Fruit fly (Drosophila melanogaster) whole organism, embryonic: ENCODE results near the gene CG32102.

Experiments used
- Adf1 ChIP-seq: fragments of 200-800 bp; sonication (Bioruptor generic); IDR thresholded peaks from 2 replicates; pipeline ENCODE4 v1.3.6; 2022; ENCODE audit warnings: missing biosample characterization, missing genetic modification characterization
- Aef1 ChIP-seq: fragments of 200-800 bp; sonication (Bioruptor generic); IDR thresholded peaks from 3 replicates; pipeline ENCODE4 v1.3.6; 2022; ENCODE audit warnings: missing biosample characterization, missing genetic modification characterization
- Antp ChIP-seq: fragments of 200-800 bp; sonication (Bioruptor generic); optimal IDR thresholded peaks from 3 replicates; lab custom pipeline; 2016; ENCODE audit warnings: missing biosample characterization, missing genetic modification characterization
- Atf-2 ChIP-seq: fragments of 200-800 bp; sonication (Bioruptor generic); optimal IDR thresholded peaks from 2 replicates; lab custom pipeline; 2016; ENCODE audit warnings: missing biosample characterization, missing genetic modification characterization
- Awh ChIP-seq: fragments of 200-800 bp; sonication (Bioruptor generic); IDR thresholded peaks from 2 replicates; pipeline ENCODE4, ENCODE4 v1.3.6; 2022; ENCODE audit warnings: missing biosample characterization, missing genetic modification characterization
- CG10209 ChIP-seq: fragments of 200-800 bp; sonication (Bioruptor generic); optimal IDR thresholded peaks from 3 replicates; lab custom pipeline; 2017; ENCODE audit warnings: missing biosample characterization, mild to moderate bottlenecking, missing genetic modification characterization, missing genetic modification reagents
- CG1024 ChIP-seq: fragments of 200-800 bp; sonication (Bioruptor generic); IDR thresholded peaks from 2 replicates; pipeline ENCODE4 v1.3.6; 2022; ENCODE audit warnings: missing biosample characterization, missing genetic modification characterization
- CG10267 ChIP-seq: fragments of 200-800 bp; sonication (Bioruptor generic); optimal IDR thresholded peaks from 2 replicates; lab custom pipeline; 2018; ENCODE audit warnings: missing biosample characterization, mild to moderate bottlenecking, missing genetic modification characterization, moderate library complexity
- CG10321 ChIP-seq: fragments of 200-800 bp; sonication (Bioruptor generic); IDR thresholded peaks from 2 replicates; pipeline ENCODE4 v1.3.6; 2022; ENCODE audit warnings: missing biosample characterization, missing genetic modification characterization
- CG10431 ChIP-seq: fragments of 200-800 bp; sonication (Bioruptor generic); optimal IDR thresholded peaks from 3 replicates; lab custom pipeline; 2018; ENCODE audit warnings: missing biosample characterization, mild to moderate bottlenecking, missing genetic modification characterization
- CG10565 ChIP-seq: fragments of 200-800 bp; sonication (Bioruptor generic); optimal IDR thresholded peaks from 3 replicates; lab custom pipeline; 2016; ENCODE audit warnings: missing biosample characterization, mild to moderate bottlenecking, missing genetic modification characterization
- CG12391 ChIP-seq: fragments of 200-800 bp; sonication (Bioruptor generic); optimal IDR thresholded peaks from 3 replicates; lab custom pipeline; 2018; ENCODE audit warnings: missing biosample characterization, mild to moderate bottlenecking, missing genetic modification characterization, moderate library complexity
- CG12942 ChIP-seq: fragments of 200-800 bp; sonication (Bioruptor generic); optimal IDR thresholded peaks from 3 replicates; lab custom pipeline; 2016; ENCODE audit warnings: missing biosample characterization, missing genetic modification characterization
- CG13894 ChIP-seq: fragments of 200-800 bp; sonication (Bioruptor generic); optimal IDR thresholded peaks from 3 replicates; lab custom pipeline; 2018; ENCODE audit warnings: missing biosample characterization, mild to moderate bottlenecking, missing genetic modification characterization, moderate library complexity
- CG14014 ChIP-seq: fragments of 200-800 bp; sonication (Bioruptor generic); IDR thresholded peaks from 2 replicates; pipeline ENCODE4 v1.3.6; 2022; ENCODE audit warnings: missing biosample characterization, missing genetic modification characterization
- CG15269 ChIP-seq: fragments of 200-800 bp; sonication (Bioruptor generic); optimal IDR thresholded peaks from 2 replicates; lab custom pipeline; 2018; ENCODE audit warnings: missing biosample characterization, mild to moderate bottlenecking, missing genetic modification characterization, moderate library complexity
- CG1529 ChIP-seq: fragments of 200-800 bp; sonication (Bioruptor generic); optimal IDR thresholded peaks from 3 replicates; lab custom pipeline; 2018; ENCODE audit warnings: missing biosample characterization, missing genetic modification characterization
- CG16815 ChIP-seq: fragments of 200-800 bp; sonication (Bioruptor generic); optimal IDR thresholded peaks from 3 replicates; lab custom pipeline; 2017; ENCODE audit warnings: missing biosample characterization, mild to moderate bottlenecking, missing genetic modification characterization
- CG2199 ChIP-seq: fragments of 200-800 bp; sonication (Bioruptor generic); IDR thresholded peaks from 3 replicates; pipeline ENCODE4 v1.3.6; 2022; ENCODE audit warnings: missing biosample characterization, missing genetic modification characterization
- CG33213 ChIP-seq: fragments of 200-800 bp; sonication (Bioruptor generic); optimal IDR thresholded peaks from 3 replicates; lab custom pipeline; 2016; ENCODE audit warnings: missing biosample characterization, missing genetic modification characterization
- CG33557 ChIP-seq: fragments of 200-800 bp; sonication (Bioruptor generic); optimal IDR thresholded peaks from 2 replicates; lab custom pipeline; 2019; ENCODE audit warnings: missing biosample characterization, mild to moderate bottlenecking, missing genetic modification characterization, moderate library complexity
- CG43689 ChIP-seq: fragments of 200-800 bp; sonication (Bioruptor generic); IDR thresholded peaks from 2 replicates; pipeline ENCODE4 v1.3.6; 2022; ENCODE audit warnings: missing biosample characterization, missing genetic modification characterization
- CG4424 ChIP-seq: fragments of 200-800 bp; sonication (Bioruptor generic); optimal IDR thresholded peaks from 3 replicates; lab custom pipeline; 2016; ENCODE audit warnings: missing biosample characterization, missing genetic modification characterization
- CG6654 ChIP-seq: fragments of 200-800 bp; sonication (Bioruptor generic); optimal IDR thresholded peaks from 2 replicates; lab custom pipeline; 2017; ENCODE audit warnings: missing biosample characterization, mild to moderate bottlenecking, missing genetic modification characterization
- CG6683 ChIP-seq: fragments of 200-800 bp; sonication (Bioruptor generic); optimal IDR thresholded peaks from 2 replicates; lab custom pipeline; 2017; ENCODE audit warnings: missing biosample characterization, mild to moderate bottlenecking, missing genetic modification characterization, missing genetic modification reagents
- CG7786 ChIP-seq: fragments of 200-800 bp; sonication (Bioruptor generic); optimal IDR thresholded peaks from 2 replicates; lab custom pipeline; 2016; ENCODE audit warnings: missing biosample characterization, missing genetic modification characterization
- CG8089 ChIP-seq: fragments of 200-800 bp; sonication (Bioruptor generic); optimal IDR thresholded peaks from 3 replicates; lab custom pipeline; 2016; ENCODE audit warnings: missing biosample characterization, missing genetic modification characterization
- Camta ChIP-seq: fragments of 200-800 bp; sonication (Bioruptor generic); optimal IDR thresholded peaks from 2 replicates; lab custom pipeline; 2016; ENCODE audit warnings: missing biosample characterization, missing genetic modification characterization
- Chrac-16 ChIP-seq: fragments of 200-800 bp; sonication (Bioruptor generic); optimal IDR thresholded peaks from 3 replicates; lab custom pipeline; 2016; ENCODE audit warnings: missing biosample characterization, missing genetic modification characterization
- Dll ChIP-seq: fragments of 200-800 bp; sonication (Bioruptor generic); IDR thresholded peaks from 4 replicates; pipeline ENCODE4 v1.3.6; 2022; ENCODE audit warnings: missing biosample characterization, missing genetic modification characterization; ENCODE audit not compliant: partially characterized antibody
- E2f2 ChIP-seq: fragments of 200-800 bp; sonication (Bioruptor generic); IDR thresholded peaks from 2 replicates; pipeline ENCODE4 v1.3.6; 2022; ENCODE audit warnings: missing biosample characterization, missing genetic modification characterization
- HHEX ChIP-seq: fragments of 200-800 bp; sonication (Bioruptor generic); optimal IDR thresholded peaks from 3 replicates; lab custom pipeline; 2017; ENCODE audit warnings: missing biosample characterization, mild to moderate bottlenecking, missing genetic modification characterization, missing genetic modification reagents
- NC2α ChIP-seq: fragments of 200-800 bp; sonication (Bioruptor generic); optimal IDR thresholded peaks from 2 replicates; lab custom pipeline; 2016; ENCODE audit warnings: missing biosample characterization, missing genetic modification characterization
- NK7.1 ChIP-seq: fragments of 200-800 bp; sonication (Bioruptor generic); optimal IDR thresholded peaks from 3 replicates; lab custom pipeline; 2016; ENCODE audit warnings: missing biosample characterization, missing genetic modification characterization
- Nf-YB ChIP-seq: fragments of 200-800 bp; sonication (Bioruptor generic); optimal IDR thresholded peaks from 3 replicates; lab custom pipeline; 2019; ENCODE audit warnings: missing biosample characterization, mild to moderate bottlenecking, missing genetic modification characterization, moderate library complexity
- Opbp ChIP-seq: fragments of 200-800 bp; sonication (Bioruptor generic); IDR thresholded peaks from 3 replicates; pipeline ENCODE4 v1.3.6; 2022; ENCODE audit warnings: missing biosample characterization, missing genetic modification characterization; ENCODE audit not compliant: partially characterized antibody
- Optix ChIP-seq: fragments of 200-800 bp; sonication (Bioruptor generic); IDR thresholded peaks from 3 replicates; pipeline ENCODE4 v1.3.6; 2022; ENCODE audit warnings: missing biosample characterization, missing genetic modification characterization
- Scr ChIP-seq: fragments of 200-800 bp; sonication (Bioruptor generic); IDR thresholded peaks from 2 replicates; pipeline ENCODE4 v1.3.6; 2022; ENCODE audit warnings: missing biosample characterization, missing genetic modification characterization; ENCODE audit not compliant: partially characterized antibody
- Side ChIP-seq: fragments of 200-800 bp; sonication (Bioruptor generic); optimal IDR thresholded peaks from 2 replicates; lab custom pipeline; 2016; ENCODE audit warnings: missing biosample characterization, missing genetic modification characterization
- Sox100B ChIP-seq: fragments of 200-800 bp; sonication (Bioruptor generic); optimal IDR thresholded peaks from 3 replicates; lab custom pipeline; 2018; ENCODE audit warnings: missing biosample characterization, mild to moderate bottlenecking, missing genetic modification characterization
- Sox102F ChIP-seq: fragments of 200-800 bp; sonication (Bioruptor generic); optimal IDR thresholded peaks from 2 replicates; lab custom pipeline; 2018; ENCODE audit warnings: missing biosample characterization, mild to moderate bottlenecking, missing genetic modification characterization, moderate library complexity
- Xrp1 ChIP-seq: fragments of 200-800 bp; sonication (Bioruptor generic); IDR thresholded peaks from 2 replicates; pipeline ENCODE4 v1.3.6; 2022; ENCODE audit warnings: missing biosample characterization, missing genetic modification characterization
- az2 ChIP-seq: fragments of 200-800 bp; sonication (Bioruptor generic); optimal IDR thresholded peaks from 3 replicates; lab custom pipeline; 2016; ENCODE audit warnings: missing biosample characterization, missing genetic modification characterization
- bigmax ChIP-seq: fragments of 200-800 bp; sonication (Bioruptor generic); optimal IDR thresholded peaks from 2 replicates; lab custom pipeline; 2018; ENCODE audit warnings: missing biosample characterization, mild to moderate bottlenecking, missing genetic modification characterization
- bsh ChIP-seq, 2 experiments: fragments of 200-800 bp; sonication (Bioruptor generic); optimal IDR thresholded peaks; 2 replicates each; lab custom pipeline; 2017 to 2018; ENCODE audit warnings: mild to moderate bottlenecking in 2 of 2, missing biosample characterization in 2 of 2, missing genetic modification characterization in 2 of 2, moderate library complexity in 1 of 2
- ci ChIP-seq: fragments of 200-800 bp; sonication (Bioruptor generic); IDR thresholded peaks from 3 replicates; pipeline ENCODE4 v1.3.6; 2022; ENCODE audit warnings: missing biosample characterization, missing genetic modification characterization
- crol ChIP-seq: fragments of 200-800 bp; sonication (Bioruptor generic); IDR thresholded peaks from 2 replicates; pipeline ENCODE4 v1.3.6; 2022; ENCODE audit warnings: missing biosample characterization, missing genetic modification characterization
- hbn ChIP-seq: fragments of 200-800 bp; sonication (Bioruptor generic); IDR thresholded peaks from 2 replicates; pipeline ENCODE4 v1.3.6; 2022; ENCODE audit warnings: missing biosample characterization, missing genetic modification characterization; ENCODE audit not compliant: partially characterized antibody
- kay ChIP-seq: fragments of 200-800 bp; sonication (Bioruptor generic); optimal IDR thresholded peaks from 2 replicates; lab custom pipeline; 2016; ENCODE audit warnings: missing biosample characterization, missing genetic modification characterization
- sug ChIP-seq: fragments of 200-800 bp; optimal IDR thresholded peaks from 2 replicates; lab custom pipeline; 2019; ENCODE audit warnings: missing biosample characterization, mild to moderate bottlenecking, missing genetic modification characterization, moderate library complexity
- tll ChIP-seq, 2 experiments: fragments of 200-800 bp in 1 of 2; fragments of >200 bp in 1 of 2; sonication (Bioruptor generic) in 1 of 2; optimal IDR thresholded peaks; 2 replicates each; lab custom pipeline; 2017 to 2019; ENCODE audit warnings: missing biosample characterization in 2 of 2, missing genetic modification characterization in 2 of 2, mild to moderate bottlenecking in 1 of 2, moderate library complexity in 1 of 2
- zf30C ChIP-seq: fragments of 200-800 bp; sonication (Bioruptor generic); optimal IDR thresholded peaks from 3 replicates; lab custom pipeline; 2018; ENCODE audit warnings: missing biosample characterization, mild to moderate bottlenecking, missing genetic modification characterization

The CG32102 gene

dm6 chr3L:12442593-12442992, 27.0 kb downstream of the CG32102 start (continued):
- TF ChIP-seq CG10321 (GFP tag; lab: Robert Waterston, UW), result no peak
- TF ChIP-seq CG16815 (GFP tag; lab: Kevin White, UChicago), result no peak
- no peak for TF ChIP-seq CG6654 (GFP tag; lab: Kevin White, UChicago)
- TF ChIP-seq ci (GFP tag; lab: Robert Waterston, UW), result no peak
- no peak for TF ChIP-seq CG7786 (GFP tag; lab: Kevin White, UChicago)
- no peak for TF ChIP-seq CG1024
- TF ChIP-seq Sox100B (GFP tag; lab: Kevin White, UChicago), result no peak
- TF ChIP-seq E2f2 (GFP tag; lab: Robert Waterston, UW), result no peak
- no peak for TF ChIP-seq Scr (GFP tag; lab: Robert Waterston, UW)
- TF ChIP-seq CG12391 (tag; lab: Kevin White, UChicago), result peak; percentile 32
- TF ChIP-seq CG6683 (GFP tag; lab: Kevin White, UChicago), result no peak
- TF ChIP-seq CG14014 (GFP tag; lab: Robert Waterston, UW), result no peak
- no peak for TF ChIP-seq Aef1 (GFP tag; lab: Robert Waterston, UW)
- peak; percentile 1 for TF ChIP-seq CG4424 (GFP tag; lab: Kevin White, UChicago)
- no peak for TF ChIP-seq CG12942 (GFP tag; lab: Kevin White, UChicago)
- TF ChIP-seq CG33557 (GFP tag; lab: Kevin White, UChicago), result peak; percentile 31
- TF ChIP-seq az2 (GFP tag; lab: Kevin White, UChicago), result peak; percentile 19
- TF ChIP-seq CG10209 (GFP tag; lab: Kevin White, UChicago), result no peak
- no peak for TF ChIP-seq CG43689 (GFP tag; lab: Robert Waterston, UW)
- no peak for TF ChIP-seq Side (GFP tag; lab: Kevin White, UChicago)
- TF ChIP-seq sug (tag; lab: Kevin White, UChicago), result no peak
- TF ChIP-seq zf30C, result no peak
- TF ChIP-seq Dll, result no peak
- peak; percentile 20 to 47 for TF ChIP-seq bsh (GFP tag; optimal IDR thresholded peaks at IDR 0.05; lab: Kevin White, UChicago)
- no peak for TF ChIP-seq Sox102F
- no peak for TF ChIP-seq Camta
- no peak for TF ChIP-seq kay (GFP tag; lab: Kevin White, UChicago)
- no peak for TF ChIP-seq CG8089 (GFP tag; lab: Kevin White, UChicago)
- TF ChIP-seq HHEX, result no peak
- no peak for TF ChIP-seq CG15269 (tag; lab: Kevin White, UChicago)
- no peak for TF ChIP-seq CG2199 (GFP tag; lab: Robert Waterston, UW)
- no peak for TF ChIP-seq hbn (GFP tag; lab: Robert Waterston, UW)
- no peak for TF ChIP-seq CG33213 (GFP tag; lab: Kevin White, UChicago)
- no peak for TF ChIP-seq NK7.1
- TF ChIP-seq bigmax (GFP tag; lab: Kevin White, UChicago), result no peak
- TF ChIP-seq tll (GFP tag; optimal IDR thresholded peaks at IDR 0.05; lab: Kevin White, UChicago), result no peak
- no peak for TF ChIP-seq Awh (GFP tag; lab: Robert Waterston, UW)
- TF ChIP-seq Opbp (GFP tag; lab: Robert Waterston, UW), result no peak
- no peak for TF ChIP-seq Optix (GFP tag; lab: Robert Waterston, UW)
- no peak for TF ChIP-seq crol
- TF ChIP-seq CG10565 (GFP tag; lab: Kevin White, UChicago), result no peak
- peak; percentile 13 for TF ChIP-seq CG10267
- TF ChIP-seq Nf-YB, result no peak
- no peak for TF ChIP-seq Adf1 (GFP tag; lab: Robert Waterston, UW)
- no peak for TF ChIP-seq CG10431 (GFP tag; lab: Kevin White, UChicago)
- TF ChIP-seq CG13894 (tag; lab: Kevin White, UChicago), result no peak
- TF ChIP-seq Atf-2, result no peak
- TF ChIP-seq Chrac-16 (GFP tag; lab: Kevin White, UChicago), result no peak
- no peak for TF ChIP-seq NC2α
- peak; percentile 48; the same call in 1 of the 2 replicates for TF ChIP-seq Xrp1 (GFP tag; lab: Robert Waterston, UW)
- TF ChIP-seq Antp, result no peak
- TF ChIP-seq CG1529 (GFP tag; lab: Kevin White, UChicago), result peak; percentile 1
